Fruit fly (Drosophila melanogaster) whole organism, embryonic: ENCODE measurements around the gene cert.

Experiments
- Awh ChIP-seq: fragments of 200-800 bp; sonication (Bioruptor generic); IDR thresholded peaks from 2 replicates; pipeline ENCODE4, ENCODE4 v1.3.6; 2022; ENCODE audit warnings: missing biosample characterization, missing genetic modification characterization
- Bgb ChIP-seq: fragments of 200-800 bp; sonication (Bioruptor generic); IDR thresholded peaks from 2 replicates; pipeline ENCODE4 v1.3.6; 2022; ENCODE audit warnings: missing biosample characterization, missing genetic modification characterization; ENCODE audit not compliant: partially characterized antibody
- BtbVII ChIP-seq: fragments of 200-800 bp; sonication (Bioruptor generic); optimal IDR thresholded peaks from 3 replicates; lab custom pipeline; 2017; ENCODE audit warnings: missing biosample characterization, mild to moderate bottlenecking, missing genetic modification characterization
- CG12071 ChIP-seq: fragments of 200-800 bp; sonication (Bioruptor generic); optimal IDR thresholded peaks from 3 replicates; lab custom pipeline; 2018; ENCODE audit warnings: missing biosample characterization, mild to moderate bottlenecking, missing genetic modification characterization
- CG12219 ChIP-seq: fragments of 200-800 bp; sonication (Bioruptor generic); optimal IDR thresholded peaks from 3 replicates; lab custom pipeline; 2018; ENCODE audit warnings: missing biosample characterization, mild to moderate bottlenecking, missing genetic modification characterization
- CG12299 ChIP-seq: fragments of 200-800 bp; sonication (Bioruptor generic); optimal IDR thresholded peaks from 2 replicates; lab custom pipeline; 2018; ENCODE audit warnings: missing biosample characterization, mild to moderate bottlenecking, missing genetic modification characterization
- CG15011 ChIP-seq: fragments of 200-800 bp; sonication (Bioruptor generic); optimal IDR thresholded peaks from 3 replicates; lab custom pipeline; 2018; ENCODE audit warnings: missing biosample characterization, mild to moderate bottlenecking, missing genetic modification characterization
- CG17186 ChIP-seq: fragments of 200-800 bp; sonication (Bioruptor generic); optimal IDR thresholded peaks from 3 replicates; lab custom pipeline; 2017; ENCODE audit warnings: missing biosample characterization, missing genetic modification reagents, missing genetic modification characterization
- CG17612 ChIP-seq: fragments of 200-800 bp; sonication (Bioruptor generic); IDR thresholded peaks from 2 replicates; pipeline ENCODE4 v1.3.6; 2022; ENCODE audit warnings: missing biosample characterization, missing genetic modification characterization
- CG2199 ChIP-seq: fragments of 200-800 bp; sonication (Bioruptor generic); IDR thresholded peaks from 3 replicates; pipeline ENCODE4 v1.3.6; 2022; ENCODE audit warnings: missing biosample characterization, missing genetic modification characterization
- CG2678 ChIP-seq: fragments of 200-800 bp; sonication (Bioruptor generic); optimal IDR thresholded peaks from 3 replicates; lab custom pipeline; 2019; ENCODE audit warnings: missing biosample characterization, mild to moderate bottlenecking, missing genetic modification characterization, moderate library complexity
- CG31365 ChIP-seq: fragments of 200-800 bp; sonication (Bioruptor generic); optimal IDR thresholded peaks from 2 replicates; lab custom pipeline; 2018; ENCODE audit warnings: missing biosample characterization, mild to moderate bottlenecking, missing genetic modification characterization
- CG3407 ChIP-seq: fragments of 200-800 bp; sonication (Bioruptor generic); optimal IDR thresholded peaks from 2 replicates; lab custom pipeline; 2018; ENCODE audit warnings: missing biosample characterization, mild to moderate bottlenecking, missing genetic modification characterization
- CG34422 ChIP-seq: fragments of 200-800 bp; sonication (Bioruptor generic); IDR thresholded peaks from 3 replicates; pipeline ENCODE4 v1.3.6; 2022; ENCODE audit warnings: missing biosample characterization, missing genetic modification characterization
- CG3726 ChIP-seq: fragments of 200-800 bp; sonication (Bioruptor generic); IDR thresholded peaks from 3 replicates; pipeline ENCODE4, ENCODE4 v1.3.6; 2022; ENCODE audit warnings: missing biosample characterization, missing genetic modification characterization
- CG6272 ChIP-seq: fragments of 200-800 bp; sonication (Bioruptor generic); IDR thresholded peaks from 2 replicates; pipeline ENCODE4 v1.3.6; 2022; ENCODE audit warnings: missing biosample characterization, missing genetic modification characterization
- CG6791 ChIP-seq: fragments of 200-800 bp; sonication (Bioruptor generic); IDR thresholded peaks from 3 replicates; pipeline ENCODE4 v1.3.6; 2022; ENCODE audit warnings: missing biosample characterization, missing genetic modification characterization; ENCODE audit not compliant: partially characterized antibody
- CG7372 ChIP-seq: fragments of 200-800 bp; sonication (Bioruptor generic); IDR thresholded peaks from 2 replicates; pipeline ENCODE4 v1.3.6; 2022; ENCODE audit warnings: missing biosample characterization, missing genetic modification characterization
- Dad ChIP-seq: fragments of 200-800 bp; sonication (Bioruptor generic); optimal IDR thresholded peaks from 3 replicates; lab custom pipeline; 2016; ENCODE audit warnings: missing biosample characterization, missing genetic modification characterization
- Drgx ChIP-seq: fragments of 200-800 bp; sonication (Bioruptor generic); IDR thresholded peaks from 2 replicates; pipeline ENCODE4 v1.3.6; 2022; ENCODE audit warnings: missing biosample characterization, missing genetic modification characterization
- HmgZ ChIP-seq: fragments of 200-800 bp; sonication (Bioruptor generic); optimal IDR thresholded peaks from 2 replicates; lab custom pipeline; 2018; ENCODE audit warnings: missing biosample characterization, mild to moderate bottlenecking, missing genetic modification characterization
- Kr ChIP-seq: fragments of 200-800 bp; sonication (Bioruptor generic); optimal IDR thresholded peaks from 2 replicates; lab custom pipeline; 2017; ENCODE audit warnings: missing biosample characterization, mild to moderate bottlenecking, missing genetic modification characterization
- Lim3 ChIP-seq: fragments of 200-800 bp; sonication (Bioruptor generic); IDR thresholded peaks from 2 replicates; pipeline ENCODE4 v1.3.6; 2022; ENCODE audit warnings: missing biosample characterization, missing genetic modification characterization
- MTF-1 ChIP-seq: fragments of 200-800 bp; sonication (Bioruptor generic); optimal IDR thresholded peaks from 2 replicates; lab custom pipeline; 2018; ENCODE audit warnings: missing biosample characterization, mild to moderate bottlenecking, missing genetic modification characterization, borderline replicate concordance
- Nf-YA ChIP-seq: fragments of 200-800 bp; sonication (Bioruptor generic); IDR thresholded peaks from 2 replicates; pipeline ENCODE4 v1.3.6; 2022; ENCODE audit warnings: missing biosample characterization, missing genetic modification characterization
- Nf-YC ChIP-seq: fragments of 200-800 bp; optimal IDR thresholded peaks from 3 replicates; lab custom pipeline; 2019; ENCODE audit warnings: missing biosample characterization, mild to moderate bottlenecking, missing genetic modification characterization, moderate library complexity
- Rx ChIP-seq: fragments of 200-800 bp; sonication (Bioruptor generic); IDR thresholded peaks from 2 replicates; pipeline ENCODE4 v1.3.6; 2022; ENCODE audit warnings: missing biosample characterization, missing genetic modification characterization
- Sin3A ChIP-seq: fragments of >200 bp; optimal IDR thresholded peaks from 2 replicates; lab custom pipeline; 2018
- ab ChIP-seq: fragments of 200-800 bp; sonication (Bioruptor generic); optimal IDR thresholded peaks from 2 replicates; lab custom pipeline; 2016; ENCODE audit warnings: missing biosample characterization, missing genetic modification characterization
- ac ChIP-seq: fragments of 200-800 bp; sonication (Bioruptor generic); optimal IDR thresholded peaks from 3 replicates; lab custom pipeline; 2017; ENCODE audit warnings: missing biosample characterization, mild to moderate bottlenecking, missing genetic modification characterization
- btn ChIP-seq: fragments of 200-800 bp; sonication (Bioruptor generic); optimal IDR thresholded peaks from 2 replicates; lab custom pipeline; 2016; ENCODE audit warnings: missing biosample characterization, missing genetic modification characterization
- crol ChIP-seq: fragments of 200-800 bp; sonication (Bioruptor generic); IDR thresholded peaks from 2 replicates; pipeline ENCODE4 v1.3.6; 2022; ENCODE audit warnings: missing biosample characterization, missing genetic modification characterization
- eyg ChIP-seq: fragments of 200-800 bp; sonication (Bioruptor generic); optimal IDR thresholded peaks from 3 replicates; lab custom pipeline; 2016; ENCODE audit warnings: missing biosample characterization, missing genetic modification characterization
- fru ChIP-seq: fragments of >200 bp; optimal IDR thresholded peaks from 2 replicates; lab custom pipeline; 2017
- gcm2 ChIP-seq: fragments of 200-800 bp; sonication (Bioruptor generic); optimal IDR thresholded peaks from 2 replicates; lab custom pipeline; 2016; ENCODE audit warnings: missing biosample characterization, missing genetic modification characterization
- gfzf ChIP-seq: fragments of 200-800 bp; sonication (Bioruptor generic); optimal IDR thresholded peaks from 2 replicates; lab custom pipeline; 2016; ENCODE audit warnings: missing biosample characterization, mild to moderate bottlenecking, missing genetic modification characterization, moderate library complexity
- grn ChIP-seq: fragments of 200-800 bp; sonication (Bioruptor generic); optimal IDR thresholded peaks from 3 replicates; lab custom pipeline; 2017; ENCODE audit warnings: missing biosample characterization, missing genetic modification characterization
- h ChIP-seq: fragments of >200 bp; optimal IDR thresholded peaks from 2 replicates; lab custom pipeline; 2017
- hb ChIP-seq: fragments of 200-800 bp; sonication (Bioruptor generic); IDR thresholded peaks from 3 replicates; pipeline ENCODE4 v1.3.6; 2022; ENCODE audit warnings: missing biosample characterization, missing genetic modification characterization; ENCODE audit not compliant: partially characterized antibody
- kah ChIP-seq: fragments of 200-800 bp; sonication (Bioruptor generic); optimal IDR thresholded peaks from 2 replicates; lab custom pipeline; 2018; ENCODE audit warnings: missing biosample characterization, mild to moderate bottlenecking, missing genetic modification characterization
- ken ChIP-seq: fragments of 200-800 bp; sonication (Bioruptor generic); IDR thresholded peaks from 3 replicates; pipeline ENCODE4 v1.3.6; 2022; ENCODE audit warnings: missing biosample characterization, missing genetic modification characterization
- mirr ChIP-seq: fragments of 200-800 bp; sonication (Bioruptor generic); optimal IDR thresholded peaks from 3 replicates; lab custom pipeline; 2018; ENCODE audit warnings: missing biosample characterization, mild to moderate bottlenecking, missing genetic modification characterization
- org-1 ChIP-seq: fragments of 200-800 bp; sonication (Bioruptor generic); optimal IDR thresholded peaks from 2 replicates; lab custom pipeline; 2017; ENCODE audit warnings: missing biosample characterization, missing genetic modification characterization
- pita ChIP-seq: fragments of 200-800 bp; sonication (Bioruptor generic); optimal IDR thresholded peaks from 2 replicates; lab custom pipeline; 2017; ENCODE audit warnings: missing biosample characterization, mild to moderate bottlenecking, missing genetic modification characterization
- repo ChIP-seq: fragments of 200-800 bp; sonication (Bioruptor generic); optimal IDR thresholded peaks from 2 replicates; lab custom pipeline; 2016; ENCODE audit warnings: missing biosample characterization, missing genetic modification characterization
- rib ChIP-seq: fragments of 200-800 bp; sonication (Bioruptor generic); IDR thresholded peaks from 2 replicates; pipeline ENCODE4 v1.3.6; 2022; ENCODE audit warnings: missing biosample characterization, missing genetic modification characterization
- ro ChIP-seq: fragments of 200-800 bp; sonication (Bioruptor generic); IDR thresholded peaks from 2 replicates; pipeline ENCODE4 v1.3.6; 2022; ENCODE audit warnings: missing biosample characterization, missing genetic modification characterization
- scrt ChIP-seq: fragments of 200-800 bp; sonication (Bioruptor generic); optimal IDR thresholded peaks from 2 replicates; lab custom pipeline; 2018; ENCODE audit warnings: missing biosample characterization, mild to moderate bottlenecking, missing genetic modification characterization, moderate library complexity
- stc ChIP-seq: fragments of 200-800 bp; sonication (Bioruptor generic); IDR thresholded peaks from 2 replicates; pipeline ENCODE4 v1.3.6; 2022; ENCODE audit warnings: missing biosample characterization, missing genetic modification characterization
- stwl ChIP-seq: fragments of 200-800 bp; sonication (Bioruptor generic); optimal IDR thresholded peaks from 3 replicates; lab custom pipeline; 2018; ENCODE audit warnings: missing biosample characterization, mild to moderate bottlenecking, missing genetic modification characterization, moderate library complexity

cert gene

DNA sequence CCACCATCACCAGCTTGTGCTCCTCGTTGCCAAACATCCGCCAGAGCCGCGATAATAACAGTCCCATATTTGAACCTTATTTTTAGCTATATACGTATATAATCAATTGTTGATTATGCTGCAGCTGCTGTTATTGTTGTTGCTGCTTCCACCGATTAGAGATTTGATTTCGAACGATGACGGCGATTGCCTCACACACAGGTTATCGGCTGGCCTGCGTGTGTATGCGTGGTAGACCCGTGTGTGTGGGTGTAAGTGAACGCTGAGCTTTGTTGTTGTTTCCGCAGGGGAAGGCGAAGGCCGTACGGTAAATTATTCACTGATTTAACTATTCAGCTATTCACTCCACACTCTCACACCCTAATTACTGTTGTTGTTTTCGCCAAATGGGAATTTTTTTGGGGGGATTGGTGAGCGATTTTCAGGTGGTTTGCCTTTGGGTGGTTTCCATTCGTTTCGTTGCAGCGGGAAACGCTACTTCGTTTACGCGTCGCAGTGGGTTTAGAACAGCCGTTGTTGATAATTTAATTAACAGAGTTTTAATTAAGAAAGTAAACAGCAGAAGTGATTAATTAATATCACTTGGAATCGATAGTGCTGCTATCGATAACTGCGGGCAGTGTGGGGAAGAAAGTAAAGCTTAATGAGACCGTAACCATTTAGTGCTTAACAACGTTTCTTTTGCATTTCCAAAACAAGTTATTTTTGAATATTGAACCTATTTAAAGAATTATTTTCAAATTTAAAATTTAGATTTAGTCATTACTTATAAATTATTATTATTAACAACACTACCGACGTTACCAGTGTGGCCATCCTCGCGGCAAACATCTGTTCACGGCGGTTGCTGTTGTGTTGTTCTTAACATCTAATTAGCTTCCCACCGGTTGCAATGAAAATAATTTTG lies 9.8 kb upstream of the cert start, which contains the start of the genes Arl5 and CG13671 (continued):
- peak; percentile 44 for TF ChIP-seq Dad (GFP tag; lab: Kevin White, UChicago)
- no peak for TF ChIP-seq BtbVII (GFP tag; lab: Kevin White, UChicago)
- peak; percentile 74 for TF ChIP-seq Nf-YA (GFP tag; lab: Robert Waterston, UW)
- no peak for TF ChIP-seq MTF-1 (GFP tag; lab: Kevin White, UChicago)
- no peak for TF ChIP-seq CG2678
- TF ChIP-seq scrt (GFP tag; lab: Kevin White, UChicago) = peak; percentile 59
- no peak for TF ChIP-seq Kr
- peak; percentile 70 for TF ChIP-seq Rx (GFP tag; lab: Robert Waterston, UW)
- peak; percentile 37 for TF ChIP-seq Nf-YC (tag; lab: Kevin White, UChicago)
- TF ChIP-seq gcm2 (GFP tag; lab: Kevin White, UChicago) = peak; percentile 47
- TF ChIP-seq ro (GFP tag; lab: Robert Waterston, UW) = peak; percentile 20; the same call in 1 of the 2 replicates
- TF ChIP-seq fru (lab: Kevin White, UChicago) = no peak
- TF ChIP-seq ab (GFP tag; lab: Kevin White, UChicago) = peak; percentile 6
- peak; percentile 91 for TF ChIP-seq stwl (tag; lab: Kevin White, UChicago)
- no peak for TF ChIP-seq CG12219 (GFP tag; lab: Kevin White, UChicago)
- peak; percentile 57 for TF ChIP-seq CG3407 (GFP tag; lab: Kevin White, UChicago)
- TF ChIP-seq gfzf (GFP tag; lab: Kevin White, UChicago) = peak; percentile 44
- TF ChIP-seq Lim3 (GFP tag; lab: Robert Waterston, UW) = no peak
- TF ChIP-seq CG2199 (GFP tag; lab: Robert Waterston, UW) = no peak
- TF ChIP-seq CG12071 (GFP tag; lab: Kevin White, UChicago) = no peak
- TF ChIP-seq h (lab: Kevin White, UChicago) = no peak
- peak; percentile 67 for TF ChIP-seq Bgb
- TF ChIP-seq repo (GFP tag; lab: Kevin White, UChicago) = peak; percentile 26
- TF ChIP-seq Drgx (GFP tag; lab: Robert Waterston, UW) = peak; percentile 70
- peak; percentile 62 for TF ChIP-seq HmgZ (tag; lab: Kevin White, UChicago)
- 0 out of 2 replicates have a peak, but pooled peaks have one; percentile 33 for TF ChIP-seq CG17612 (GFP tag; lab: Robert Waterston, UW)
- TF ChIP-seq CG12299 (tag; lab: Kevin White, UChicago) = peak; percentile 22
- peak; percentile 27 for TF ChIP-seq mirr (GFP tag; lab: Kevin White, UChicago)
- TF ChIP-seq CG15011 (GFP tag; lab: Kevin White, UChicago) = no peak
- TF ChIP-seq pita (GFP tag; lab: Kevin White, UChicago) = no peak
- peak; percentile 73 for TF ChIP-seq CG6791 (GFP tag; lab: Robert Waterston, UW)
- peak; percentile 33; the same call in 1 of the 2 replicates for TF ChIP-seq CG7372 (GFP tag; lab: Robert Waterston, UW)
- TF ChIP-seq crol (GFP tag; lab: Robert Waterston, UW) = no peak; the same call in 1 of the 2 replicates
- peak; percentile 28 for TF ChIP-seq kah (GFP tag; lab: Kevin White, UChicago)
- no peak for TF ChIP-seq CG31365 (tag; lab: Kevin White, UChicago)
- TF ChIP-seq ken (GFP tag; lab: Robert Waterston, UW) = peak; percentile 83
- TF ChIP-seq CG34422 = peak; percentile 78
- TF ChIP-seq Awh (GFP tag; lab: Robert Waterston, UW) = peak; percentile 27; the same call in 1 of the 2 replicates
- no peak for TF ChIP-seq ac (GFP tag; lab: Kevin White, UChicago)
- peak; percentile 67 for TF ChIP-seq Sin3A (lab: Kevin White, UChicago)
- TF ChIP-seq CG3726 (GFP tag; lab: Robert Waterston, UW) = peak; percentile 53; the same call in 1 of the 3 replicates
- peak; percentile 61 for TF ChIP-seq stc (GFP tag; lab: Robert Waterston, UW)
- TF ChIP-seq CG6272 (GFP tag; lab: Robert Waterston, UW) = peak; percentile 67
- TF ChIP-seq org-1 (GFP tag; lab: Kevin White, UChicago) = peak; percentile 28
- peak; percentile 77; the same call in 2 of the 3 replicates for TF ChIP-seq hb (GFP tag; lab: Robert Waterston, UW)
- peak; percentile 28 for TF ChIP-seq btn (GFP tag; lab: Kevin White, UChicago)
- TF ChIP-seq grn (GFP tag; lab: Kevin White, UChicago) = peak; percentile 40
- peak; percentile 7 for TF ChIP-seq eyg (GFP tag; lab: Kevin White, UChicago)
- peak; percentile 3 for TF ChIP-seq CG17186 (GFP tag; lab: Kevin White, UChicago)
- TF ChIP-seq rib (GFP tag; lab: Robert Waterston, UW) = peak; percentile 34; the same call in 1 of the 2 replicates
